Worm (Caenorhabditis elegans) whole organism, L1 larva: Measurements from ENCODE around the gene F10C1.23.

Experiments
- C16A3.4 ChIP-seq: fragments of 150-350 bp; optimal IDR thresholded peaks from 2 replicates; lab custom pipeline; 2014; ENCODE audit warnings: missing biosample characterization, missing genetic modification characterization
- Y116A8C.19 ChIP-seq: sonication (generic microtip); optimal IDR thresholded peaks from 2 replicates; lab custom pipeline; 2016; ENCODE audit warnings: missing compliant biosample characterization, missing genetic modification characterization, borderline replicate concordance
- aly-2 ChIP-seq: fragments of 150-350 bp; optimal IDR thresholded peaks from 2 replicates; lab custom pipeline; 2014; ENCODE audit warnings: missing biosample characterization, missing genetic modification characterization
- ama-1 ChIP-seq: fragments of 150-350 bp; optimal IDR thresholded peaks from 2 replicates; lab custom pipeline; 2014
- blmp-1 ChIP-seq: fragments of 150-350 bp; optimal IDR thresholded peaks from 2 replicates; lab custom pipeline; 2014; ENCODE audit warnings: missing biosample characterization, missing genetic modification characterization
- ceh-82 ChIP-seq, 3 experiments: fragments of 150-350 bp in 1 of 3; sonication (generic microtip) in 2 of 3; optimal IDR thresholded peaks; 2 replicates each; lab custom pipeline; 2014 to 2017; ENCODE audit warnings: missing biosample characterization in 3 of 3, missing genetic modification characterization in 3 of 3
- ceh-90 ChIP-seq: sonication (generic microtip); optimal IDR thresholded peaks from 2 replicates; lab custom pipeline; 2016; ENCODE audit warnings: missing genetic modification characterization, missing compliant biosample characterization
- ces-1 ChIP-seq: fragments of 150-350 bp; optimal IDR thresholded peaks from 2 replicates; lab custom pipeline; 2014; ENCODE audit warnings: missing biosample characterization, missing genetic modification reagents, missing genetic modification characterization
- dpl-1 ChIP-seq, 3 experiments: fragments of 150-350 bp in 2 of 3; sonication (generic microtip) in 1 of 3; optimal IDR thresholded peaks; 2 replicates each; lab custom pipeline; 2014 to 2017; ENCODE audit warnings: missing biosample characterization in 3 of 3, missing genetic modification characterization in 3 of 3, missing genetic modification reagents in 3 of 3
- efl-1 ChIP-seq, 4 experiments: fragments of 150-350 bp; optimal IDR thresholded peaks in 3 of 4; peaks in 1 of 4; 1 replicate in 1 of 4; 2 replicates in 3 of 4; lab custom pipeline; 2014; ENCODE audit warnings: missing biosample characterization in 2 of 4, missing genetic modification characterization in 2 of 4, missing genetic modification reagents in 2 of 4
- efl-3 ChIP-seq: fragments of 200-800 bp; sonication (Bioruptor generic); optimal IDR thresholded peaks from 2 replicates; lab custom pipeline; 2018; ENCODE audit warnings: mild to moderate bottlenecking, missing genetic modification characterization, missing compliant biosample characterization
- egl-13 ChIP-seq: sonication (generic microtip); optimal IDR thresholded peaks from 2 replicates; lab custom pipeline; 2016; ENCODE audit warnings: missing genotype, missing genetic modification reagents, missing genetic modification characterization, missing compliant biosample characterization
- elt-2 ChIP-seq: sonication (generic microtip); optimal IDR thresholded peaks from 2 replicates; lab custom pipeline; 2016; ENCODE audit warnings: missing genetic modification characterization, mild to moderate bottlenecking, inconsistent platforms, missing compliant biosample characterization, missing genetic modification reagents
- elt-3 ChIP-seq, 6 experiments: fragments of 150-350 bp in 1 of 6; sonication (generic microtip); optimal IDR thresholded peaks; 2 replicates each; lab custom pipeline; 2017 to 2018; ENCODE audit warnings: missing biosample characterization in 6 of 6, missing genetic modification characterization in 6 of 6, inconsistent platforms in 1 of 6
- fkh-10 ChIP-seq: sonication (generic microtip); optimal IDR thresholded peaks from 2 replicates; lab custom pipeline; 2017; ENCODE audit warnings: missing biosample characterization, missing genetic modification reagents, missing genetic modification characterization
- fkh-4 ChIP-seq: sonication (generic microtip); optimal IDR thresholded peaks from 2 replicates; lab custom pipeline; 2016; ENCODE audit warnings: missing compliant biosample characterization, missing genetic modification characterization, borderline replicate concordance
- isw-1 ChIP-seq: fragments of 200-800 bp; sonication (Bioruptor generic); IDR thresholded peaks from 2 replicates; pipeline ENCODE4 v1.3.6; 2022; ENCODE audit warnings: missing genetic modification characterization, missing compliant biosample characterization
- lin-13 ChIP-seq: fragments of 150-350 bp; optimal IDR thresholded peaks from 2 replicates; lab custom pipeline; 2014; ENCODE audit warnings: missing biosample characterization, missing genetic modification reagents, missing genetic modification characterization
- lin-14 ChIP-seq: fragments of 200-800 bp; sonication (Bioruptor generic); optimal IDR thresholded peaks from 2 replicates; lab custom pipeline; 2018; ENCODE audit warnings: mild to moderate bottlenecking, missing genetic modification characterization, moderate library complexity, missing compliant biosample characterization
- lin-15B ChIP-seq: fragments of 150-350 bp; sonication (generic microtip); optimal IDR thresholded peaks from 3 replicates; lab custom pipeline; 2014; ENCODE audit warnings: missing biosample characterization, missing genetic modification characterization
- lin-35 ChIP-seq, 2 experiments: fragments of 150-350 bp; optimal IDR thresholded peaks; 2 replicates each; lab custom pipeline; 2014; ENCODE audit warnings: missing biosample characterization in 2 of 2, missing genetic modification characterization in 2 of 2, missing genetic modification reagents in 2 of 2
- lir-3 ChIP-seq: sonication (generic microtip); optimal IDR thresholded peaks from 2 replicates; lab custom pipeline; 2016; ENCODE audit warnings: mild to moderate bottlenecking, missing genetic modification characterization, moderate library complexity, missing compliant biosample characterization; ENCODE audit not compliant: poor library complexity
- lsy-2 ChIP-seq, 2 experiments: fragments of 150-350 bp; optimal IDR thresholded peaks; 2 replicates each; lab custom pipeline; 2014; ENCODE audit warnings: missing biosample characterization in 2 of 2, missing genetic modification characterization in 2 of 2
- mab-9 ChIP-seq: fragments of 200-800 bp; sonication (Bioruptor generic); IDR thresholded peaks from 2 replicates; pipeline ENCODE4 v1.3.6; 2022; ENCODE audit warnings: missing genetic modification reagents, missing genetic modification characterization, missing compliant biosample characterization
- mep-1 ChIP-seq: fragments of 150-350 bp; optimal IDR thresholded peaks from 2 replicates; lab custom pipeline; 2014; ENCODE audit warnings: missing biosample characterization, missing genetic modification characterization
- nhr-11 ChIP-seq: fragments of 150-350 bp; optimal IDR thresholded peaks from 2 replicates; lab custom pipeline; 2014; ENCODE audit warnings: missing biosample characterization, missing genetic modification characterization
- nhr-12 ChIP-seq: sonication (generic microtip); optimal IDR thresholded peaks from 2 replicates; lab custom pipeline; 2017; ENCODE audit warnings: missing biosample characterization, missing genetic modification characterization
- nhr-20 ChIP-seq: sonication (generic microtip); optimal IDR thresholded peaks from 2 replicates; lab custom pipeline; 2016; ENCODE audit warnings: mild to moderate bottlenecking, missing genetic modification characterization, missing compliant biosample characterization
- nhr-28 ChIP-seq: fragments of 150-350 bp; optimal IDR thresholded peaks from 2 replicates; lab custom pipeline; 2014; ENCODE audit warnings: missing biosample characterization, missing genetic modification characterization
- nhr-76 ChIP-seq: sonication (generic microtip); optimal IDR thresholded peaks from 2 replicates; lab custom pipeline; 2017; ENCODE audit warnings: missing biosample characterization, missing genetic modification characterization
- nhr-84 ChIP-seq: sonication (generic microtip); optimal IDR thresholded peaks from 2 replicates; lab custom pipeline; 2017; ENCODE audit warnings: missing biosample characterization, missing genetic modification characterization
- nhr-85 ChIP-seq: sonication (generic microtip); peaks from one replicate; lab custom pipeline; 2016; ENCODE audit warnings: missing genetic modification characterization, inconsistent platforms, missing compliant biosample characterization
- nhr-90 ChIP-seq: sonication (generic microtip); optimal IDR thresholded peaks from 2 replicates; lab custom pipeline; 2016; ENCODE audit warnings: mild to moderate bottlenecking, missing genetic modification characterization, missing compliant biosample characterization; ENCODE audit not compliant: poor library complexity
- pag-3 ChIP-seq: sonication (generic microtip); optimal IDR thresholded peaks from 2 replicates; lab custom pipeline; 2017; ENCODE audit warnings: missing genetic modification characterization, mild to moderate bottlenecking, missing compliant biosample characterization, antibody characterized with exemption, borderline replicate concordance; ENCODE audit not compliant: insufficient read depth
- skn-1 ChIP-seq: fragments of 150-350 bp; optimal IDR thresholded peaks from 2 replicates; lab custom pipeline; 2014; ENCODE audit warnings: missing biosample characterization, missing genetic modification characterization
- snu-23 ChIP-seq: sonication (generic microtip); optimal IDR thresholded peaks from 2 replicates; lab custom pipeline; 2016; ENCODE audit warnings: missing genetic modification characterization, missing compliant biosample characterization
- sox-4 ChIP-seq: sonication (generic microtip); optimal IDR thresholded peaks from 2 replicates; lab custom pipeline; 2016; ENCODE audit warnings: missing genetic modification characterization, missing compliant biosample characterization
- sptf-1 ChIP-seq: fragments of 150-350 bp; optimal IDR thresholded peaks from 2 replicates; lab custom pipeline; 2014; ENCODE audit warnings: missing biosample characterization, missing genetic modification characterization
- sup-37 ChIP-seq: fragments of 200-800 bp; sonication (Bioruptor generic); optimal IDR thresholded peaks from 2 replicates; lab custom pipeline; 2018; ENCODE audit warnings: mild to moderate bottlenecking, missing genetic modification characterization, missing compliant biosample characterization
- tbx-2 ChIP-seq: sonication (generic microtip); optimal IDR thresholded peaks from 2 replicates; lab custom pipeline; 2016; ENCODE audit warnings: missing genetic modification characterization, missing compliant biosample characterization
- unc-130 ChIP-seq: fragments of 150-350 bp; optimal IDR thresholded peaks from 2 replicates; lab custom pipeline; 2017; ENCODE audit warnings: missing biosample characterization, missing genetic modification characterization, inconsistent platforms
- unc-62 ChIP-seq: fragments of 150-350 bp; optimal IDR thresholded peaks from 2 replicates; lab custom pipeline; 2014; ENCODE audit warnings: missing biosample characterization, missing genetic modification reagents, missing genetic modification characterization
- unc-86 ChIP-seq: sonication (generic microtip); optimal IDR thresholded peaks from 2 replicates; lab custom pipeline; 2016; ENCODE audit warnings: missing genetic modification characterization, missing compliant biosample characterization
- unc-98 ChIP-seq: fragments of 200-800 bp; sonication (Bioruptor generic); IDR thresholded peaks from 2 replicates; pipeline ENCODE4 v1.3.6; 2022; ENCODE audit warnings: missing genetic modification characterization, missing compliant biosample characterization
- vab-15 ChIP-seq: sonication (generic microtip); optimal IDR thresholded peaks from 2 replicates; lab custom pipeline; 2017; ENCODE audit warnings: missing genotype, mild to moderate bottlenecking, missing genetic modification characterization, missing compliant biosample characterization
- xbp-1 ChIP-seq: sonication (generic microtip); optimal IDR thresholded peaks from 2 replicates; lab custom pipeline; 2016; ENCODE audit warnings: missing genetic modification characterization, missing compliant biosample characterization
- zag-1 ChIP-seq: fragments of 150-350 bp; optimal IDR thresholded peaks from 2 replicates; lab custom pipeline; 2014; ENCODE audit warnings: missing biosample characterization, missing genetic modification characterization
- zip-4 ChIP-seq: fragments of 200-800 bp; sonication (Bioruptor generic); optimal IDR thresholded peaks from 2 replicates; lab custom pipeline; 2018; ENCODE audit warnings: mild to moderate bottlenecking, missing genetic modification characterization, moderate library complexity, missing compliant biosample characterization
- ztf-11 ChIP-seq, 2 experiments: sonication (generic microtip); optimal IDR thresholded peaks; 2 replicates each; lab custom pipeline; 2016 to 2017; ENCODE audit warnings: missing genetic modification characterization in 2 of 2, missing biosample characterization in 1 of 2, missing compliant biosample characterization in 1 of 2

Gene F10C1.23

ce11 chrII:5768274-5768820, 10.5 kb downstream of the F10C1.23 start (continued):
- TF ChIP-seq elt-3 (tag; optimal IDR thresholded peaks at IDR 0.05; lab: Kevin White, UChicago), result peak in 2 of 6 experiments; percentile 19 to 59
- no peak for TF ChIP-seq xbp-1 (tag; lab: Kevin White, UChicago)
- TF ChIP-seq elt-2 (tag; lab: Kevin White, UChicago), result no peak
- no peak for TF ChIP-seq nhr-11 (tag; lab: Kevin White, UChicago)
- peak; percentile 67 for TF ChIP-seq lin-14 (GFP tag; lab: Kevin White, UChicago)
- no peak for TF ChIP-seq C16A3.4 (tag; lab: Kevin White, UChicago)
- TF ChIP-seq nhr-20, result peak; percentile 34
- TF ChIP-seq fkh-4 (tag; lab: Kevin White, UChicago), result no peak
- TF ChIP-seq sox-4, result no peak
- no peak for TF ChIP-seq efl-1 (optimal IDR thresholded peaks at IDR 0.05; lab: Kevin White, UChicago)
- no peak for TF ChIP-seq efl-1 (GFP tag; optimal IDR thresholded peaks at IDR 0.05 in 1 of 2; lab: Kevin White, UChicago)
- TF ChIP-seq lin-15B (tag; lab: Kevin White, UChicago), result no peak
- peak; percentile 88 for TF ChIP-seq nhr-85 (tag; lab: Kevin White, UChicago)
- TF ChIP-seq ceh-82 (tag; optimal IDR thresholded peaks at IDR 0.05; lab: Kevin White, UChicago), result no peak
- no peak for TF ChIP-seq ceh-90
- TF ChIP-seq ztf-11 (tag; optimal IDR thresholded peaks at IDR 0.05; lab: Kevin White, UChicago), result no peak
- no peak for TF ChIP-seq egl-13 (tag; lab: Kevin White, UChicago)
- TF ChIP-seq ces-1 (GFP tag; lab: Kevin White, UChicago), result no peak
- TF ChIP-seq nhr-12, result no peak
- TF ChIP-seq sup-37, result no peak
- TF ChIP-seq lir-3 (tag; lab: Kevin White, UChicago), result no peak
- TF ChIP-seq lin-35 (GFP tag; optimal IDR thresholded peaks at IDR 0.05; lab: Kevin White, UChicago), result no peak
- no peak for TF ChIP-seq ama-1
- TF ChIP-seq zag-1 (tag; lab: Kevin White, UChicago), result no peak
- no peak for TF ChIP-seq Y116A8C.19 (tag; lab: Kevin White, UChicago)
- TF ChIP-seq vab-15 (tag; lab: Kevin White, UChicago), result no peak
- peak; percentile 36 for TF ChIP-seq snu-23 (GFP tag; lab: Kevin White, UChicago)
- no peak for TF ChIP-seq zip-4

- TF ChIP-seq aly-2 (tag; lab: Kevin White, UChicago) (no peak), nhr-20 (peak; percentile 63), mep-1 (tag; lab: Kevin White, UChicago) (peak; percentile 9), sox-4 (no peak), unc-98 (GFP tag; lab: Robert Waterston, UW) (no peak), blmp-1 (no peak), lin-13 (GFP tag; lab: Kevin White, UChicago) (peak; percentile 28), dpl-1 (GFP tag; optimal IDR thresholded peaks at IDR 0.05; lab: Kevin White, UChicago) (peak in 2 of 3 experiments; percentile 10 to 18), ceh-82 (tag; optimal IDR thresholded peaks at IDR 0.05; lab: Kevin White, UChicago) (peak in 2 of 3 experiments; percentile 25 to 55), isw-1 (GFP tag; lab: Robert Waterston, UW) (0 out of 2 replicates have a peak, but pooled peaks have one; percentile 3), unc-86 (tag; lab: Kevin White, UChicago) (no peak), lin-35 (GFP tag; optimal IDR thresholded peaks at IDR 0.05; lab: Kevin White, UChicago) (peak; percentile 56 to 62), nhr-28 (tag; lab: Kevin White, UChicago) (no peak), pag-3 (tag; lab: Kevin White, UChicago) (no peak), skn-1 (peak; percentile 20), unc-62 (no peak), lsy-2 (tag; optimal IDR thresholded peaks at IDR 0.05; lab: Kevin White, UChicago) (peak; percentile 19 to 53), nhr-84 (tag; lab: Kevin White, UChicago) (no peak), efl-3 (no peak), elt-3 (tag; optimal IDR thresholded peaks at IDR 0.05; lab: Kevin White, UChicago) (peak in 1 of 6 experiments; percentile 13), sptf-1 (tag; lab: Kevin White, UChicago) (no peak), nhr-90 (tag; lab: Kevin White, UChicago) (peak; percentile 50), fkh-10 (GFP tag; lab: Kevin White, UChicago) (no peak), unc-130 (tag; lab: Kevin White, UChicago) (peak; percentile 38), fkh-4 (tag; lab: Kevin White, UChicago) (no peak), mab-9 (GFP tag; lab: Robert Waterston, UW) (no peak), tbx-2 (tag; lab: Kevin White, UChicago) (no peak), egl-13 (tag; lab: Kevin White, UChicago) (no peak), ces-1 (GFP tag; lab: Kevin White, UChicago) (no peak), ama-1 (no peak), nhr-76 (tag; lab: Kevin White, UChicago) (no peak)
Measured at ce11 chrII:5772547-5773142, 14.8 kb downstream of the F10C1.23 start.
